Worm (Caenorhabditis elegans) whole organism, L1 larva: Measurements from ENCODE around the gene ceh-58.

ENCODE experiments used
- C04F5.9 ChIP-seq: sonication (generic microtip); optimal IDR thresholded peaks from 2 replicates; lab custom pipeline; 2016; ENCODE audit warnings: missing genetic modification characterization, missing compliant biosample characterization
- C34B4.2 ChIP-seq: sonication (generic microtip); optimal IDR thresholded peaks from 2 replicates; lab custom pipeline; 2017; ENCODE audit warnings: mild to moderate bottlenecking, missing genetic modification characterization, missing compliant biosample characterization
- Y116A8C.19 ChIP-seq: sonication (generic microtip); optimal IDR thresholded peaks from 2 replicates; lab custom pipeline; 2016; ENCODE audit warnings: missing compliant biosample characterization, missing genetic modification characterization, borderline replicate concordance
- aha-1 ChIP-seq: fragments of 150-350 bp; optimal IDR thresholded peaks from 2 replicates; lab custom pipeline; 2014; ENCODE audit warnings: missing biosample characterization, missing genetic modification characterization
- aly-2 ChIP-seq: fragments of 150-350 bp; optimal IDR thresholded peaks from 2 replicates; lab custom pipeline; 2014; ENCODE audit warnings: missing biosample characterization, missing genetic modification characterization
- ama-1 ChIP-seq: fragments of 150-350 bp; optimal IDR thresholded peaks from 2 replicates; lab custom pipeline; 2014
- blmp-1 ChIP-seq: fragments of 150-350 bp; optimal IDR thresholded peaks from 2 replicates; lab custom pipeline; 2014; ENCODE audit warnings: missing biosample characterization, missing genetic modification characterization
- ceh-8 ChIP-seq: fragments of 200-800 bp; sonication (Bioruptor generic); optimal IDR thresholded peaks from 2 replicates; lab custom pipeline; 2018; ENCODE audit warnings: mild to moderate bottlenecking, missing genetic modification characterization, moderate library complexity, missing compliant biosample characterization
- ceh-82 ChIP-seq, 3 experiments: fragments of 150-350 bp in 1 of 3; sonication (generic microtip) in 2 of 3; optimal IDR thresholded peaks; 2 replicates each; lab custom pipeline; 2014 to 2017; ENCODE audit warnings: missing biosample characterization in 3 of 3, missing genetic modification characterization in 3 of 3
- ceh-88 ChIP-seq: fragments of 200-800 bp; sonication (Bioruptor generic); IDR thresholded peaks from 2 replicates; pipeline ENCODE4 v1.3.6; 2022; ENCODE audit warnings: missing genetic modification characterization, missing compliant biosample characterization
- dsc-1 ChIP-seq: sonication (generic microtip); optimal IDR thresholded peaks from 2 replicates; lab custom pipeline; 2016; ENCODE audit warnings: mild to moderate bottlenecking, missing genetic modification characterization, missing compliant biosample characterization
- efl-3 ChIP-seq: fragments of 200-800 bp; sonication (Bioruptor generic); optimal IDR thresholded peaks from 2 replicates; lab custom pipeline; 2018; ENCODE audit warnings: mild to moderate bottlenecking, missing genetic modification characterization, missing compliant biosample characterization
- egl-13 ChIP-seq: sonication (generic microtip); optimal IDR thresholded peaks from 2 replicates; lab custom pipeline; 2016; ENCODE audit warnings: missing genotype, missing genetic modification reagents, missing genetic modification characterization, missing compliant biosample characterization
- egl-27 ChIP-seq, 2 experiments: fragments of 150-350 bp in 1 of 2; sonication (generic microtip); optimal IDR thresholded peaks; 3 replicates each; lab custom pipeline; 2017 to 2018; ENCODE audit warnings: missing biosample characterization in 2 of 2, missing genetic modification characterization in 2 of 2, missing genetic modification reagents in 2 of 2
- elt-2 ChIP-seq: sonication (generic microtip); optimal IDR thresholded peaks from 2 replicates; lab custom pipeline; 2016; ENCODE audit warnings: missing genetic modification characterization, mild to moderate bottlenecking, inconsistent platforms, missing compliant biosample characterization, missing genetic modification reagents
- elt-3 ChIP-seq, 6 experiments: fragments of 150-350 bp in 1 of 6; sonication (generic microtip); optimal IDR thresholded peaks; 2 replicates each; lab custom pipeline; 2017 to 2018; ENCODE audit warnings: missing biosample characterization in 6 of 6, missing genetic modification characterization in 6 of 6, inconsistent platforms in 1 of 6
- fkh-10 ChIP-seq: sonication (generic microtip); optimal IDR thresholded peaks from 2 replicates; lab custom pipeline; 2017; ENCODE audit warnings: missing biosample characterization, missing genetic modification reagents, missing genetic modification characterization
- fkh-8 ChIP-seq: sonication (generic microtip); optimal IDR thresholded peaks from 2 replicates; lab custom pipeline; 2016; ENCODE audit warnings: mild to moderate bottlenecking, missing genetic modification characterization, missing compliant biosample characterization
- fos-1 ChIP-seq: fragments of 150-350 bp; optimal IDR thresholded peaks from 2 replicates; lab custom pipeline; 2014; ENCODE audit warnings: missing biosample characterization, missing genetic modification characterization
- grh-1 ChIP-seq: fragments of 200-800 bp; sonication (Bioruptor generic); IDR thresholded peaks from 2 replicates; pipeline ENCODE4 v1.3.6; 2022; ENCODE audit warnings: missing genetic modification reagents, missing genetic modification characterization, missing compliant biosample characterization
- hlh-17 ChIP-seq: fragments of 200-800 bp; sonication (Bioruptor generic); optimal IDR thresholded peaks from 2 replicates; lab custom pipeline; 2018; ENCODE audit warnings: missing genetic modification characterization, mild to moderate bottlenecking, missing compliant biosample characterization, moderate library complexity, borderline replicate concordance
- lin-13 ChIP-seq: fragments of 150-350 bp; optimal IDR thresholded peaks from 2 replicates; lab custom pipeline; 2014; ENCODE audit warnings: missing biosample characterization, missing genetic modification reagents, missing genetic modification characterization
- lin-14 ChIP-seq: fragments of 200-800 bp; sonication (Bioruptor generic); optimal IDR thresholded peaks from 2 replicates; lab custom pipeline; 2018; ENCODE audit warnings: mild to moderate bottlenecking, missing genetic modification characterization, moderate library complexity, missing compliant biosample characterization
- lin-15B ChIP-seq: fragments of 150-350 bp; sonication (generic microtip); optimal IDR thresholded peaks from 3 replicates; lab custom pipeline; 2014; ENCODE audit warnings: missing biosample characterization, missing genetic modification characterization
- lin-35 ChIP-seq, 2 experiments: fragments of 150-350 bp; optimal IDR thresholded peaks; 2 replicates each; lab custom pipeline; 2014; ENCODE audit warnings: missing biosample characterization in 2 of 2, missing genetic modification characterization in 2 of 2, missing genetic modification reagents in 2 of 2
- lir-3 ChIP-seq: sonication (generic microtip); optimal IDR thresholded peaks from 2 replicates; lab custom pipeline; 2016; ENCODE audit warnings: mild to moderate bottlenecking, missing genetic modification characterization, moderate library complexity, missing compliant biosample characterization; ENCODE audit not compliant: poor library complexity
- lsy-2 ChIP-seq, 2 experiments: fragments of 150-350 bp; optimal IDR thresholded peaks; 2 replicates each; lab custom pipeline; 2014; ENCODE audit warnings: missing biosample characterization in 2 of 2, missing genetic modification characterization in 2 of 2
- mef-2 ChIP-seq: fragments of 150-350 bp; optimal IDR thresholded peaks from 2 replicates; lab custom pipeline; 2014; ENCODE audit warnings: missing biosample characterization, missing genetic modification characterization
- mep-1 ChIP-seq: fragments of 150-350 bp; optimal IDR thresholded peaks from 2 replicates; lab custom pipeline; 2014; ENCODE audit warnings: missing biosample characterization, missing genetic modification characterization
- nhr-19 ChIP-seq: fragments of 200-800 bp; sonication (Bioruptor generic); conservative IDR thresholded peaks from 2 replicates; pipeline ENCODE4 v1.3.6; 2022; ENCODE audit warnings: missing genetic modification characterization, missing compliant biosample characterization
- nhr-20 ChIP-seq: sonication (generic microtip); optimal IDR thresholded peaks from 2 replicates; lab custom pipeline; 2016; ENCODE audit warnings: mild to moderate bottlenecking, missing genetic modification characterization, missing compliant biosample characterization
- nhr-237 ChIP-seq: fragments of 150-350 bp; optimal IDR thresholded peaks from 2 replicates; lab custom pipeline; 2014; ENCODE audit warnings: missing biosample characterization, missing genetic modification characterization
- nhr-28 ChIP-seq: fragments of 150-350 bp; optimal IDR thresholded peaks from 2 replicates; lab custom pipeline; 2014; ENCODE audit warnings: missing biosample characterization, missing genetic modification characterization
- nhr-47 ChIP-seq: sonication (generic microtip); optimal IDR thresholded peaks from 2 replicates; lab custom pipeline; 2016; ENCODE audit warnings: mild to moderate bottlenecking, missing genetic modification characterization, moderate library complexity, missing compliant biosample characterization
- nhr-76 ChIP-seq: sonication (generic microtip); optimal IDR thresholded peaks from 2 replicates; lab custom pipeline; 2017; ENCODE audit warnings: missing biosample characterization, missing genetic modification characterization
- nhr-77 ChIP-seq: fragments of 150-350 bp; optimal IDR thresholded peaks from 2 replicates; lab custom pipeline; 2014; ENCODE audit warnings: missing biosample characterization, missing genetic modification characterization
- nhr-90 ChIP-seq: sonication (generic microtip); optimal IDR thresholded peaks from 2 replicates; lab custom pipeline; 2016; ENCODE audit warnings: mild to moderate bottlenecking, missing genetic modification characterization, missing compliant biosample characterization; ENCODE audit not compliant: poor library complexity
- pqm-1 ChIP-seq: sonication (generic microtip); optimal IDR thresholded peaks from 3 replicates; lab custom pipeline; 2017; ENCODE audit warnings: missing biosample characterization, missing genetic modification characterization
- rnt-1 ChIP-seq: sonication (generic microtip); optimal IDR thresholded peaks from 2 replicates; lab custom pipeline; 2016; ENCODE audit warnings: mild to moderate bottlenecking, missing genetic modification characterization, moderate library complexity, missing compliant biosample characterization
- snpc-4 ChIP-seq: fragments of 150-350 bp; optimal IDR thresholded peaks from 2 replicates; lab custom pipeline; 2014; ENCODE audit warnings: missing biosample characterization, missing genetic modification characterization
- sptf-1 ChIP-seq: fragments of 150-350 bp; optimal IDR thresholded peaks from 2 replicates; lab custom pipeline; 2014; ENCODE audit warnings: missing biosample characterization, missing genetic modification characterization
- sup-37 ChIP-seq: fragments of 200-800 bp; sonication (Bioruptor generic); optimal IDR thresholded peaks from 2 replicates; lab custom pipeline; 2018; ENCODE audit warnings: mild to moderate bottlenecking, missing genetic modification characterization, missing compliant biosample characterization
- tbx-2 ChIP-seq: sonication (generic microtip); optimal IDR thresholded peaks from 2 replicates; lab custom pipeline; 2016; ENCODE audit warnings: missing genetic modification characterization, missing compliant biosample characterization
- unc-30 ChIP-seq: sonication (generic microtip); optimal IDR thresholded peaks from 2 replicates; lab custom pipeline; 2017; ENCODE audit warnings: missing biosample characterization, missing genetic modification characterization
- unc-62 ChIP-seq: fragments of 150-350 bp; optimal IDR thresholded peaks from 2 replicates; lab custom pipeline; 2014; ENCODE audit warnings: missing biosample characterization, missing genetic modification reagents, missing genetic modification characterization
- unc-86 ChIP-seq: sonication (generic microtip); optimal IDR thresholded peaks from 2 replicates; lab custom pipeline; 2016; ENCODE audit warnings: missing genetic modification characterization, missing compliant biosample characterization
- unc-98 ChIP-seq: fragments of 200-800 bp; sonication (Bioruptor generic); IDR thresholded peaks from 2 replicates; pipeline ENCODE4 v1.3.6; 2022; ENCODE audit warnings: missing genetic modification characterization, missing compliant biosample characterization
- vab-15 ChIP-seq: sonication (generic microtip); optimal IDR thresholded peaks from 2 replicates; lab custom pipeline; 2017; ENCODE audit warnings: missing genotype, mild to moderate bottlenecking, missing genetic modification characterization, missing compliant biosample characterization
- xbp-1 ChIP-seq: sonication (generic microtip); optimal IDR thresholded peaks from 2 replicates; lab custom pipeline; 2016; ENCODE audit warnings: missing genetic modification characterization, missing compliant biosample characterization
- zag-1 ChIP-seq: fragments of 150-350 bp; optimal IDR thresholded peaks from 2 replicates; lab custom pipeline; 2014; ENCODE audit warnings: missing biosample characterization, missing genetic modification characterization
- ztf-11 ChIP-seq, 2 experiments: sonication (generic microtip); optimal IDR thresholded peaks; 2 replicates each; lab custom pipeline; 2016 to 2017; ENCODE audit warnings: missing genetic modification characterization in 2 of 2, missing biosample characterization in 1 of 2, missing compliant biosample characterization in 1 of 2

The ceh-58 gene

ce11 chrII:10396578-10396977 lies 27.2 kb upstream of the ceh-58 start, which contains the start of gene T09F3.5:
TSS of gene T09F3.5 (plus strand) at chrII:10396878.
- TF ChIP-seq nhr-77 (tag; lab: Kevin White, UChicago) (no peak), efl-3 (GFP tag; lab: Kevin White, UChicago) (no peak), blmp-1 (tag; lab: Kevin White, UChicago) (no peak), lin-13 (GFP tag; lab: Kevin White, UChicago) (no peak), nhr-90 (no peak), elt-2 (tag; lab: Kevin White, UChicago) (no peak), mef-2 (tag; lab: Kevin White, UChicago) (no peak), C04F5.9 (no peak), egl-27 (tag; optimal IDR thresholded peaks at IDR 0.05; lab: Kevin White, UChicago) (no peak), lin-35 (GFP tag; optimal IDR thresholded peaks at IDR 0.05; lab: Kevin White, UChicago) (no peak), hlh-17 (no peak), unc-30 (no peak), elt-3 (tag; optimal IDR thresholded peaks at IDR 0.05; lab: Kevin White, UChicago) (no peak), lin-15B (tag; lab: Kevin White, UChicago) (no peak)
- TF ChIP-seq, all 84 proteins: peak for 0

ce11 chrII:10395303-10395757 lies 25.9 kb upstream of the ceh-58 start, which contains the start of gene T09F3.4:
TSS of gene T09F3.4 (plus strand) at chrII:10395707.
- TF ChIP-seq lsy-2 (tag; optimal IDR thresholded peaks at IDR 0.05; lab: Kevin White, UChicago) = peak; percentile 72 to 76
- TF ChIP-seq xbp-1 = peak; percentile 78
- TF ChIP-seq ceh-8 (GFP tag; lab: Kevin White, UChicago) = no peak
- TF ChIP-seq fkh-10 (GFP tag; lab: Kevin White, UChicago) = peak; percentile 21
- TF ChIP-seq nhr-19 (GFP tag; lab: Robert Waterston, UW) = peak; percentile 75
- no peak for TF ChIP-seq ama-1 (lab: Kevin White, UChicago)
- no peak for TF ChIP-seq ceh-88
- TF ChIP-seq mep-1 (tag; lab: Kevin White, UChicago) = peak; percentile 72
- peak; percentile 68 for TF ChIP-seq egl-13 (tag; lab: Kevin White, UChicago)
- TF ChIP-seq sptf-1 (tag; lab: Kevin White, UChicago) = no peak
- peak; percentile 92 for TF ChIP-seq lir-3 (tag; lab: Kevin White, UChicago)
- TF ChIP-seq Y116A8C.19 = peak; percentile 33
- TF ChIP-seq ceh-82 (tag; optimal IDR thresholded peaks at IDR 0.05; lab: Kevin White, UChicago) = peak in 1 of 3 experiments; percentile 38
- TF ChIP-seq grh-1 (GFP tag; lab: Robert Waterston, UW) = peak; percentile 34; the same call in 1 of the 2 replicates
- no peak for TF ChIP-seq zag-1 (tag; lab: Kevin White, UChicago)
- TF ChIP-seq unc-62 (GFP tag; lab: Kevin White, UChicago) = no peak
- no peak for TF ChIP-seq nhr-76 (tag; lab: Kevin White, UChicago)
- TF ChIP-seq tbx-2 (tag; lab: Kevin White, UChicago) = peak; percentile 82
- no peak for TF ChIP-seq nhr-237 (tag; lab: Kevin White, UChicago)
- peak; percentile 74 for TF ChIP-seq C04F5.9
- TF ChIP-seq pqm-1 (tag; lab: Kevin White, UChicago) = no peak
- TF ChIP-seq ztf-11 (tag; optimal IDR thresholded peaks at IDR 0.05; lab: Kevin White, UChicago) = peak in 1 of 2 experiments; percentile 85
- no peak; the same call in 1 of the 2 replicates for TF ChIP-seq unc-98 (GFP tag; lab: Robert Waterston, UW)
- TF ChIP-seq nhr-28 = no peak
- peak; percentile 56 for TF ChIP-seq elt-2 (tag; lab: Kevin White, UChicago)
- TF ChIP-seq efl-3 (GFP tag; lab: Kevin White, UChicago) = no peak
- TF ChIP-seq lin-14 (GFP tag; lab: Kevin White, UChicago) = peak; percentile 71
- TF ChIP-seq aly-2 (tag; lab: Kevin White, UChicago) = no peak
- TF ChIP-seq unc-86 (tag; lab: Kevin White, UChicago) = peak; percentile 26
- peak; percentile 83 for TF ChIP-seq dsc-1 (tag; lab: Kevin White, UChicago)
- TF ChIP-seq hlh-17 = no peak
- TF ChIP-seq snpc-4 (tag; lab: Kevin White, UChicago) = peak; percentile 37
- no peak for TF ChIP-seq aha-1
- TF ChIP-seq nhr-47 (tag; lab: Kevin White, UChicago) = peak; percentile 81
- peak; percentile 92 for TF ChIP-seq nhr-20 (tag; lab: Kevin White, UChicago)
- TF ChIP-seq nhr-90 = peak; percentile 82
- no peak for TF ChIP-seq fos-1 (tag; lab: Kevin White, UChicago)
- no peak for TF ChIP-seq vab-15
- peak; percentile 96 for TF ChIP-seq rnt-1 (tag; lab: Kevin White, UChicago)
- peak; percentile 59 for TF ChIP-seq fkh-8 (tag; lab: Kevin White, UChicago)
- TF ChIP-seq C34B4.2 (tag; lab: Kevin White, UChicago) = no peak
- no peak for TF ChIP-seq sup-37 (GFP tag; lab: Kevin White, UChicago)
